Worm (Caenorhabditis elegans) whole organism, young adult: ENCODE data around the gene R11.4.

Source experiments
- D2030.7 ChIP-seq: fragments of 200-800 bp; sonication (Bioruptor generic); IDR thresholded peaks from 2 replicates; pipeline ENCODE4 v1.3.6; 2022; ENCODE audit warnings: missing genetic modification reagents, missing genetic modification characterization, missing compliant biosample characterization
- Y53G8AR.9 ChIP-seq: fragments of 200-800 bp; sonication (Bioruptor generic); conservative IDR thresholded peaks from 2 replicates; pipeline ENCODE4 v1.3.6; 2022; ENCODE audit warnings: missing genetic modification reagents, missing genetic modification characterization, missing compliant biosample characterization
- aptf-2 ChIP-seq: fragments of 200-800 bp; sonication (Bioruptor generic); conservative IDR thresholded peaks from 2 replicates; pipeline ENCODE4 v1.3.6; 2022; ENCODE audit warnings: missing genetic modification reagents, missing genetic modification characterization, missing compliant biosample characterization
- ccch-3 ChIP-seq: fragments of 200-800 bp; sonication (Bioruptor generic); optimal IDR thresholded peaks from 2 replicates; lab custom pipeline; 2018; ENCODE audit warnings: mild to moderate bottlenecking, missing genetic modification characterization, missing compliant biosample characterization
- ceh-27 ChIP-seq: fragments of 200-800 bp; sonication (Bioruptor generic); optimal IDR thresholded peaks from 2 replicates; lab custom pipeline; 2018; ENCODE audit warnings: mild to moderate bottlenecking, missing genetic modification characterization, moderate library complexity, missing compliant biosample characterization
- ceh-79 ChIP-seq: sonication (generic microtip); optimal IDR thresholded peaks from 2 replicates; lab custom pipeline; 2017; ENCODE audit warnings: mild to moderate bottlenecking, missing genetic modification characterization, missing compliant biosample characterization
- lin-35 ChIP-seq, 3 experiments: fragments of 150-350 bp in 2 of 3; sonication (generic microtip) in 1 of 3; optimal IDR thresholded peaks; 2 replicates each; lab custom pipeline; 2014 to 2018; ENCODE audit warnings: missing biosample characterization in 3 of 3, missing genetic modification characterization in 3 of 3, missing genetic modification reagents in 3 of 3
- lsl-1 ChIP-seq: fragments of 200-800 bp; sonication (Bioruptor generic); optimal IDR thresholded peaks from 2 replicates; lab custom pipeline; 2018; ENCODE audit warnings: mild to moderate bottlenecking, missing genetic modification characterization, moderate library complexity, missing compliant biosample characterization
- nhr-80 ChIP-seq: sonication (generic microtip); optimal IDR thresholded peaks from 2 replicates; lab custom pipeline; 2016; ENCODE audit warnings: missing genetic modification characterization, missing compliant biosample characterization
- snpc-3.4 ChIP-seq: sonication (generic microtip); optimal IDR thresholded peaks from 2 replicates; lab custom pipeline; 2017; ENCODE audit warnings: missing genetic modification characterization, mild to moderate bottlenecking, missing compliant biosample characterization, antibody characterized with exemption, moderate library complexity, missing genotype, missing genetic modification reagents
- unc-130 ChIP-seq: sonication (generic microtip); optimal IDR thresholded peaks from 2 replicates; lab custom pipeline; 2016; ENCODE audit warnings: missing genetic modification reagents, missing genetic modification characterization, missing compliant biosample characterization
- unc-62 ChIP-seq: fragments of 150-350 bp; optimal IDR thresholded peaks from 2 replicates; lab custom pipeline; 2014; ENCODE audit warnings: missing biosample characterization, missing genetic modification reagents, missing genetic modification characterization
- ztf-3 ChIP-seq: fragments of 200-800 bp; sonication (Bioruptor generic); optimal IDR thresholded peaks from 2 replicates; lab custom pipeline; 2018; ENCODE audit warnings: mild to moderate bottlenecking, missing genetic modification characterization, missing compliant biosample characterization

ce11 chrX:16240626-16241025 lies 30.2 kb upstream of the R11.4 start:
- TF ChIP-seq ccch-3 (GFP tag; lab: Kevin White, UChicago): no peak
- TF ChIP-seq ztf-3 (GFP tag; lab: Kevin White, UChicago): no peak
- no peak for TF ChIP-seq ceh-27 (GFP tag; lab: Kevin White, UChicago)
- no peak for TF ChIP-seq aptf-2 (GFP tag; lab: Robert Waterston, UW)
- TF ChIP-seq unc-62: no peak
- TF ChIP-seq Y53G8AR.9 (GFP tag; lab: Robert Waterston, UW): no peak
- TF ChIP-seq lin-35 (GFP tag; optimal IDR thresholded peaks at IDR 0.05; lab: Kevin White, UChicago): no peak
- TF ChIP-seq snpc-3.4 (tag; lab: Kevin White, UChicago): no peak
- TF ChIP-seq lsl-1: no peak
- no peak for TF ChIP-seq nhr-80 (tag; lab: Kevin White, UChicago)
- TF ChIP-seq unc-130 (GFP tag; lab: Kevin White, UChicago): no peak
- TF ChIP-seq ceh-79: no peak
- no peak for TF ChIP-seq D2030.7 (GFP tag; lab: Robert Waterston, UW)
